Fruit fly (Drosophila melanogaster): ENCODE measurements around the gene CG5645.

dm6 chr3L:12083861-12084260 is 52.6 kb downstream of the CG5645 start:
- TF ChIP-seq CG8478 (optimal IDR thresholded peaks at IDR 0.05) (no peak), CG8290 (GFP tag; optimal IDR thresholded peaks at IDR 0.05) (peak; percentile 48), CG8290 (tag; optimal IDR thresholded peaks at IDR 0.05) (peak; percentile 36 to 79), CG32532 (GFP tag; IDR thresholded peaks at IDR 0.05) (no peak), Bgb (GFP tag; IDR thresholded peaks at IDR 0.05; ENCODE audit: partially characterized antibody) (no peak), ap (GFP tag; IDR thresholded peaks at IDR 0.05) (no peak), lilli (GFP tag; optimal IDR thresholded peaks at IDR 0.05) (no peak), CG2678 (tag; optimal IDR thresholded peaks at IDR 0.05) (peak; percentile 60)
